Worm (Caenorhabditis elegans) whole organism, young adult: ENCODE measurements around the gene zfp-3.
A peak's percentile ranks its signal among the peaks of the same experiment; 100 is the strongest.

Experiments used
- B0019.2 ChIP-seq: fragments of 200-800 bp; sonication (Bioruptor generic); conservative IDR thresholded peaks from 2 replicates; pipeline ENCODE4 v1.3.6; 2022; ENCODE audit warnings: missing genetic modification reagents, missing genetic modification characterization, missing compliant biosample characterization
- B0261.1 ChIP-seq: sonication (generic microtip); optimal IDR thresholded peaks from 2 replicates; lab custom pipeline; 2016; ENCODE audit warnings: mild to moderate bottlenecking, missing genetic modification characterization, moderate library complexity, missing compliant biosample characterization
- F23B12.7 ChIP-seq: sonication (generic microtip); optimal IDR thresholded peaks from 2 replicates; lab custom pipeline; 2017; ENCODE audit warnings: missing genetic modification characterization, mild to moderate bottlenecking, missing compliant biosample characterization, antibody characterized with exemption, moderate library complexity; ENCODE audit not compliant: insufficient read depth
- F33H1.4 ChIP-seq: fragments of 200-800 bp; sonication (Bioruptor generic); IDR thresholded peaks from 2 replicates; pipeline ENCODE4 v1.3.6; 2022; ENCODE audit warnings: missing genetic modification reagents, missing genetic modification characterization, missing compliant biosample characterization
- F37B4.10 ChIP-seq: fragments of 200-800 bp; sonication (Bioruptor generic); IDR thresholded peaks from 2 replicates; pipeline ENCODE4 v1.3.6; 2022; ENCODE audit warnings: missing genetic modification characterization, missing compliant biosample characterization
- F52B5.7 ChIP-seq: sonication (generic microtip); optimal IDR thresholded peaks from 2 replicates; lab custom pipeline; 2016; ENCODE audit warnings: mild to moderate bottlenecking, missing genetic modification characterization, missing compliant biosample characterization
- F57C9.4 ChIP-seq: sonication (generic microtip); optimal IDR thresholded peaks from 2 replicates; lab custom pipeline; 2017; ENCODE audit warnings: mild to moderate bottlenecking, missing genetic modification characterization, missing compliant biosample characterization
- K12H6.12 ChIP-seq: fragments of 200-800 bp; sonication (Bioruptor generic); optimal IDR thresholded peaks from 2 replicates; lab custom pipeline; 2018; ENCODE audit warnings: mild to moderate bottlenecking, missing genetic modification characterization, missing compliant biosample characterization
- Y95B8A.8 ChIP-seq: fragments of 200-800 bp; sonication (Bioruptor generic); IDR thresholded peaks from 2 replicates; pipeline ENCODE4 v1.3.6; 2022; ENCODE audit warnings: missing genetic modification reagents, missing genetic modification characterization, missing compliant biosample characterization
- athp-1 ChIP-seq: sonication (generic microtip); optimal IDR thresholded peaks from 2 replicates; lab custom pipeline; 2017; ENCODE audit warnings: mild to moderate bottlenecking, missing genetic modification characterization, missing compliant biosample characterization
- attf-5 ChIP-seq: fragments of 200-800 bp; sonication (Bioruptor generic); optimal IDR thresholded peaks from 2 replicates; lab custom pipeline; 2018; ENCODE audit warnings: mild to moderate bottlenecking, missing genetic modification characterization, missing compliant biosample characterization
- bed-2 ChIP-seq: fragments of 200-800 bp; sonication (Bioruptor generic); IDR thresholded peaks from 2 replicates; pipeline ENCODE4 v1.3.6; 2022; ENCODE audit warnings: missing genetic modification reagents, missing genetic modification characterization, missing compliant biosample characterization
- ccch-3 ChIP-seq: fragments of 200-800 bp; sonication (Bioruptor generic); optimal IDR thresholded peaks from 2 replicates; lab custom pipeline; 2018; ENCODE audit warnings: mild to moderate bottlenecking, missing genetic modification characterization, missing compliant biosample characterization
- ceh-79 ChIP-seq: sonication (generic microtip); optimal IDR thresholded peaks from 2 replicates; lab custom pipeline; 2017; ENCODE audit warnings: mild to moderate bottlenecking, missing genetic modification characterization, missing compliant biosample characterization
- chd-7 ChIP-seq: sonication (generic microtip); optimal IDR thresholded peaks from 2 replicates; lab custom pipeline; 2016; ENCODE audit warnings: mild to moderate bottlenecking, missing genetic modification characterization, moderate library complexity, missing compliant biosample characterization
- die-1 ChIP-seq: sonication (generic microtip); optimal IDR thresholded peaks from 2 replicates; lab custom pipeline; 2016; ENCODE audit warnings: missing genotype, mild to moderate bottlenecking, missing genetic modification characterization, missing compliant biosample characterization
- dox-1 ChIP-seq: fragments of 200-800 bp; sonication (Bioruptor generic); IDR thresholded peaks from 2 replicates; pipeline ENCODE4 v1.3.6; 2022; ENCODE audit warnings: missing genetic modification reagents, missing genetic modification characterization, missing compliant biosample characterization
- dpff-1 ChIP-seq: sonication (generic microtip); optimal IDR thresholded peaks from 2 replicates; lab custom pipeline; 2017; ENCODE audit warnings: mild to moderate bottlenecking, missing genetic modification characterization, missing compliant biosample characterization
- hlh-12 ChIP-seq: sonication (generic microtip); optimal IDR thresholded peaks from 2 replicates; lab custom pipeline; 2016; ENCODE audit warnings: missing genetic modification characterization, missing compliant biosample characterization
- hmg-1.2 ChIP-seq: fragments of 200-800 bp; sonication (Bioruptor generic); IDR thresholded peaks from 2 replicates; pipeline ENCODE4 v1.3.6; 2022; ENCODE audit warnings: missing genetic modification reagents, missing genetic modification characterization, missing compliant biosample characterization
- lin-35 ChIP-seq, 3 experiments: fragments of 150-350 bp in 2 of 3; sonication (generic microtip) in 1 of 3; optimal IDR thresholded peaks; 2 replicates each; lab custom pipeline; 2014 to 2018; ENCODE audit warnings: missing biosample characterization in 3 of 3, missing genetic modification characterization in 3 of 3, missing genetic modification reagents in 3 of 3
- lsy-27 ChIP-seq: sonication (generic microtip); optimal IDR thresholded peaks from 2 replicates; lab custom pipeline; 2017; ENCODE audit warnings: missing genetic modification characterization, mild to moderate bottlenecking, missing compliant biosample characterization, antibody characterized with exemption, missing genotype, borderline replicate concordance; ENCODE audit not compliant: insufficient read depth
- madf-10 ChIP-seq: sonication (generic microtip); optimal IDR thresholded peaks from 2 replicates; lab custom pipeline; 2016; ENCODE audit warnings: mild to moderate bottlenecking, missing genetic modification characterization, missing compliant biosample characterization
- mcd-1 ChIP-seq: fragments of 200-800 bp; sonication (Bioruptor generic); IDR thresholded peaks from 2 replicates; pipeline ENCODE4 v1.3.6; 2022; ENCODE audit warnings: missing genetic modification reagents, missing genetic modification characterization, missing compliant biosample characterization
- nhr-80 ChIP-seq: sonication (generic microtip); optimal IDR thresholded peaks from 2 replicates; lab custom pipeline; 2016; ENCODE audit warnings: missing genetic modification characterization, missing compliant biosample characterization
- pha-4 ChIP-seq: fragments of 150-350 bp; sonication (generic microtip); optimal IDR thresholded peaks from 2 replicates; lab custom pipeline; 2014; ENCODE audit warnings: missing biosample characterization, missing genetic modification reagents, missing genetic modification characterization
- rec-8 ChIP-seq, 2 experiments: sonication (generic microtip); optimal IDR thresholded peaks; 2 replicates each; lab custom pipeline; 2016; ENCODE audit warnings: mild to moderate bottlenecking in 2 of 2, missing genetic modification characterization in 2 of 2, missing genetic modification reagents in 2 of 2, missing genotype in 2 of 2, missing biosample characterization in 1 of 2, missing compliant biosample characterization in 1 of 2, moderate library complexity in 1 of 2
- rpc-1 ChIP-seq, 2 experiments: fragments of 150-350 bp in 1 of 2; sonication (generic microtip) in 1 of 2; optimal IDR thresholded peaks; 2 replicates each; lab custom pipeline; 2014 to 2018; ENCODE audit warnings: missing biosample characterization in 1 of 2, missing genetic modification characterization in 1 of 2, missing genetic modification reagents in 1 of 2, missing genotype in 1 of 2
- snpc-3.4 ChIP-seq: sonication (generic microtip); optimal IDR thresholded peaks from 2 replicates; lab custom pipeline; 2017; ENCODE audit warnings: missing genetic modification characterization, mild to moderate bottlenecking, missing compliant biosample characterization, antibody characterized with exemption, moderate library complexity, missing genotype, missing genetic modification reagents
- somi-1 ChIP-seq: fragments of 200-800 bp; sonication (Bioruptor generic); optimal IDR thresholded peaks from 2 replicates; lab custom pipeline; 2018; ENCODE audit warnings: mild to moderate bottlenecking, missing genetic modification characterization, missing compliant biosample characterization
- sptf-2 ChIP-seq: fragments of 200-800 bp; sonication (Bioruptor generic); optimal IDR thresholded peaks from 2 replicates; lab custom pipeline; 2018; ENCODE audit warnings: mild to moderate bottlenecking, missing genetic modification characterization, missing compliant biosample characterization
- tbp1 ChIP-seq: fragments of 200-800 bp; sonication (Bioruptor generic); optimal IDR thresholded peaks from 2 replicates; lab custom pipeline; 2018; ENCODE audit warnings: mild to moderate bottlenecking, missing genetic modification characterization, missing compliant biosample characterization
- unc-130 ChIP-seq: sonication (generic microtip); optimal IDR thresholded peaks from 2 replicates; lab custom pipeline; 2016; ENCODE audit warnings: missing genetic modification reagents, missing genetic modification characterization, missing compliant biosample characterization
- ztf-22 ChIP-seq: fragments of 200-800 bp; sonication (Bioruptor generic); optimal IDR thresholded peaks from 2 replicates; lab custom pipeline; 2018; ENCODE audit warnings: mild to moderate bottlenecking, missing genetic modification characterization, moderate library complexity, missing compliant biosample characterization
- ztf-6 ChIP-seq: fragments of 200-800 bp; sonication (Bioruptor generic); IDR thresholded peaks from 2 replicates; pipeline ENCODE4 v1.3.6; 2022; ENCODE audit warnings: missing genetic modification reagents, missing genetic modification characterization, missing compliant biosample characterization

Gene zfp-3

ce11 chrX:1419163-1419696 lies 27.2 kb downstream of the zfp-3 start, which contains the start of gene F19G12.9:
Gene F19G12.9 (plus strand): TSS chrX:1419213.
- TF ChIP-seq mcd-1 (peak; percentile 84), ztf-22 (no peak), nhr-80 (tag; lab: Kevin White, UChicago) (peak; percentile 9), hmg-1.2 (GFP tag; lab: Robert Waterston, UW) (peak; percentile 58), lin-35 (GFP tag; optimal IDR thresholded peaks at IDR 0.05; lab: Kevin White, UChicago) (no peak), Y95B8A.8 (GFP tag; lab: Robert Waterston, UW) (no peak)
- TF ChIP-seq, all 124 proteins: peak for 3

- TF ChIP-seq B0019.2 (GFP tag; lab: Robert Waterston, UW) (no peak), die-1 (tag; lab: Kevin White, UChicago) (no peak), snpc-3.4 (tag; lab: Kevin White, UChicago) (no peak), lsy-27 (tag; lab: Kevin White, UChicago) (no peak), ccch-3 (GFP tag; lab: Kevin White, UChicago) (no peak), somi-1 (GFP tag; lab: Kevin White, UChicago) (no peak), rpc-1 (optimal IDR thresholded peaks at IDR 0.05; lab: Kevin White, UChicago) (no peak), rpc-1 (tag; optimal IDR thresholded peaks at IDR 0.05; lab: Kevin White, UChicago) (no peak), lin-35 (GFP tag; optimal IDR thresholded peaks at IDR 0.05; lab: Kevin White, UChicago) (no peak), madf-10 (tag; lab: Kevin White, UChicago) (no peak), pha-4 (tag; lab: Kevin White, UChicago) (no peak), nhr-80 (tag; lab: Kevin White, UChicago) (peak; percentile 37), tbp1 (GFP tag; lab: Kevin White, UChicago) (no peak), unc-130 (GFP tag; lab: Kevin White, UChicago) (no peak), dox-1 (GFP tag; lab: Robert Waterston, UW) (0 out of 2 replicates have a peak, but pooled peaks have one; percentile 28), ztf-6 (GFP tag; lab: Robert Waterston, UW) (no peak), F37B4.10 (GFP tag; lab: Robert Waterston, UW) (no peak), sptf-2 (no peak), B0261.1 (tag; lab: Kevin White, UChicago) (no peak), dpff-1 (tag; lab: Kevin White, UChicago) (no peak), attf-5 (GFP tag; lab: Kevin White, UChicago) (no peak), F23B12.7 (no peak), ceh-79 (tag; lab: Kevin White, UChicago) (no peak), F57C9.4 (tag; lab: Kevin White, UChicago) (no peak), F33H1.4 (no peak), mcd-1 (0 out of 2 replicates have a peak, but pooled peaks have one; percentile 29)
These were observed 29.6 kb downstream of the zfp-3 start, which contains the start of the genes F19G12.4 and F19G12.8 for ce11 chrX:1416776-1417354. Gene F19G12.4 (plus strand): TSS chrX:1417304. Gene F19G12.8 (plus strand): TSS chrX:1417320.

- TF ChIP-seq sptf-2 = no peak
- TF ChIP-seq K12H6.12 (tag; lab: Kevin White, UChicago) = no peak
- no peak for TF ChIP-seq tbp1 (GFP tag; lab: Kevin White, UChicago)
- TF ChIP-seq bed-2 (GFP tag; lab: Robert Waterston, UW) = no peak
- TF ChIP-seq hlh-12 (tag; lab: Kevin White, UChicago) = no peak
- TF ChIP-seq nhr-80 (tag; lab: Kevin White, UChicago) = no peak
- TF ChIP-seq chd-7 (tag; lab: Kevin White, UChicago) = no peak
- no peak for TF ChIP-seq rec-8 (tag; optimal IDR thresholded peaks at IDR 0.05; lab: Kevin White, UChicago)
- TF ChIP-seq athp-1 = no peak
- TF ChIP-seq F52B5.7 (tag; lab: Kevin White, UChicago) = no peak
- TF ChIP-seq, all 124 proteins: peak for 0
These were observed 33.6 kb downstream of the zfp-3 start, which contains the start of gene srh-19 for ce11 chrX:1412844-1413243. Gene srh-19 (plus strand): TSS chrX:1413144.
